Worm (Caenorhabditis elegans) whole organism, L3 larva: ENCODE data around the gene srh-83.

ENCODE experiments used
- ama-1 ChIP-seq: fragments of 150-350 bp; optimal IDR thresholded peaks from 2 replicates; lab custom pipeline; 2018
- unc-62 ChIP-seq: fragments of 150-350 bp; sonication (generic microtip); optimal IDR thresholded peaks from 4 replicates; lab custom pipeline; 2014; ENCODE audit warnings: missing biosample characterization, missing genetic modification reagents, missing genetic modification characterization
- ztf-4 ChIP-seq: fragments of 150-350 bp; optimal IDR thresholded peaks from 2 replicates; lab custom pipeline; 2014; ENCODE audit warnings: missing biosample characterization, missing genetic modification characterization

DNA sequence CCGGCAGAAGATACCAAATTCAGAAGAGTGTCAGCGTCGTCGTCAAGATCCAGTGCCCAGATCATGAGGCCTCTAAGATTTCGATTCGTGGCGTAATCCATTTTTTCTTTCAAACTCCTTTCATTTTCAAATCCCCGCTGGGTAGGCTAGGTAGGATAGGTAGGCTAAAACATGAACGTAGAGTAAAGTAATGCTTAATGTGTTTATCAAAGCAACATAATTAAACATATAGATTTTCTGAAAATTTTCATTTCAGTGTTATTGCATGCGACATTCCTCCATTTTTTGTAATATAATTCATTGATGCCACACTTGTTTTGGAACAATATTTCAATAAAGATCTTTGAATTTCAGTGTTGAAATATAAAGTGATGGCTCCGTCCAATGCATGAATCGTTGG lies 34.9 kb upstream of the srh-83 start, which contains the start of gene T01C4.8:
- TF ChIP-seq unc-62 (GFP tag; lab: Kevin White, UChicago) = no peak
- no peak for TF ChIP-seq ama-1 (lab: Kevin White, UChicago)
- no peak for TF ChIP-seq ztf-4 (tag; lab: Kevin White, UChicago)
